Worm (Caenorhabditis elegans) whole organism, L2 larva: ENCODE results near the gene F26A1.8.

Source experiments
- C34F6.9 ChIP-seq: fragments of 150-350 bp; optimal IDR thresholded peaks from 2 replicates; lab custom pipeline; 2014; ENCODE audit warnings: missing biosample characterization, missing genetic modification characterization
- F13H6.1 ChIP-seq: sonication (generic microtip); optimal IDR thresholded peaks from 2 replicates; lab custom pipeline; 2016; ENCODE audit warnings: missing genetic modification characterization, missing compliant biosample characterization
- R02D3.7 ChIP-seq: fragments of 150-350 bp; optimal IDR thresholded peaks from 2 replicates; lab custom pipeline; 2014; ENCODE audit warnings: missing biosample characterization, missing genetic modification characterization
- Y55F3AM.14 ChIP-seq: fragments of 200-800 bp; sonication (Bioruptor generic); optimal IDR thresholded peaks from 2 replicates; lab custom pipeline; 2018; ENCODE audit warnings: mild to moderate bottlenecking, missing genetic modification characterization, missing compliant biosample characterization
- ZK546.5 ChIP-seq: sonication (generic microtip); optimal IDR thresholded peaks from 2 replicates; lab custom pipeline; 2017; ENCODE audit warnings: missing biosample characterization, missing genetic modification characterization
- ama-1 ChIP-seq: fragments of 150-350 bp; optimal IDR thresholded peaks from 2 replicates; lab custom pipeline; 2018; ENCODE audit warnings: inconsistent platforms
- ceh-16 ChIP-seq: fragments of 150-350 bp; optimal IDR thresholded peaks from 2 replicates; lab custom pipeline; 2014; ENCODE audit warnings: missing biosample characterization, missing genetic modification characterization
- ceh-82 ChIP-seq: fragments of 150-350 bp; optimal IDR thresholded peaks from 2 replicates; lab custom pipeline; 2014; ENCODE audit warnings: missing biosample characterization, missing genetic modification characterization
- crh-2 ChIP-seq: sonication (generic microtip); optimal IDR thresholded peaks from 2 replicates; lab custom pipeline; 2017; ENCODE audit warnings: missing biosample characterization, missing genetic modification characterization
- dmd-4 ChIP-seq: sonication (generic microtip); optimal IDR thresholded peaks from 2 replicates; lab custom pipeline; 2017; ENCODE audit warnings: missing biosample characterization, missing genetic modification characterization
- egl-27 ChIP-seq: sonication (generic microtip); optimal IDR thresholded peaks from 3 replicates; lab custom pipeline; 2017; ENCODE audit warnings: missing biosample characterization, missing genetic modification reagents, missing genetic modification characterization
- elt-1 ChIP-seq: fragments of 150-350 bp; optimal IDR thresholded peaks from 2 replicates; lab custom pipeline; 2014; ENCODE audit warnings: missing biosample characterization, missing genetic modification characterization
- fos-1 ChIP-seq: fragments of 150-350 bp; optimal IDR thresholded peaks from 2 replicates; lab custom pipeline; 2014; ENCODE audit warnings: missing biosample characterization, missing genetic modification characterization
- gmeb-1 ChIP-seq: fragments of 150-350 bp; optimal IDR thresholded peaks from 2 replicates; lab custom pipeline; 2014; ENCODE audit warnings: missing biosample characterization, missing genetic modification characterization
- lin-11 ChIP-seq: fragments of 150-350 bp; sonication (generic microtip); optimal IDR thresholded peaks from 2 replicates; lab custom pipeline; 2014; ENCODE audit warnings: missing biosample characterization, missing genetic modification characterization, inconsistent platforms, mixed read lengths
- lin-13 ChIP-seq: fragments of 150-350 bp; optimal IDR thresholded peaks from 2 replicates; lab custom pipeline; 2014; ENCODE audit warnings: missing biosample characterization, missing genetic modification reagents, missing genetic modification characterization
- lin-39 ChIP-seq: fragments of 150-350 bp; optimal IDR thresholded peaks from 2 replicates; lab custom pipeline; 2014; ENCODE audit warnings: missing biosample characterization, missing genetic modification reagents, missing genetic modification characterization
- lsy-2 ChIP-seq, 2 experiments: fragments of 150-350 bp in 1 of 2; sonication (generic microtip) in 1 of 2; optimal IDR thresholded peaks; 2 replicates each; lab custom pipeline; 2014 to 2017; ENCODE audit warnings: missing biosample characterization in 2 of 2, missing genetic modification characterization in 2 of 2
- mab-5 ChIP-seq: fragments of 150-350 bp; optimal IDR thresholded peaks from 2 replicates; lab custom pipeline; 2014; ENCODE audit warnings: missing biosample characterization, missing genetic modification characterization
- mbf-1 ChIP-seq: sonication (generic microtip); optimal IDR thresholded peaks from 2 replicates; lab custom pipeline; 2017; ENCODE audit warnings: missing biosample characterization, missing genetic modification characterization
- mdl-1 ChIP-seq, 2 experiments: fragments of 150-350 bp in 1 of 2; sonication (generic microtip) in 1 of 2; optimal IDR thresholded peaks; 2 replicates each; lab custom pipeline; 2017; ENCODE audit warnings: missing biosample characterization in 2 of 2, missing genetic modification characterization in 2 of 2
- nhr-10 ChIP-seq: sonication (generic microtip); optimal IDR thresholded peaks from 2 replicates; lab custom pipeline; 2017; ENCODE audit warnings: missing biosample characterization, missing genetic modification characterization
- nhr-11 ChIP-seq: fragments of 150-350 bp; optimal IDR thresholded peaks from 2 replicates; lab custom pipeline; 2014; ENCODE audit warnings: missing biosample characterization, missing genetic modification characterization
- nhr-12 ChIP-seq: fragments of 150-350 bp; optimal IDR thresholded peaks from 2 replicates; lab custom pipeline; 2014; ENCODE audit warnings: missing biosample characterization, missing genetic modification characterization
- nhr-129 ChIP-seq: fragments of 150-350 bp; optimal IDR thresholded peaks from 2 replicates; lab custom pipeline; 2014; ENCODE audit warnings: missing biosample characterization, missing genetic modification characterization
- nhr-21 ChIP-seq: fragments of 150-350 bp; optimal IDR thresholded peaks from 2 replicates; lab custom pipeline; 2014; ENCODE audit warnings: missing biosample characterization, missing genetic modification characterization
- nhr-23 ChIP-seq: fragments of 150-350 bp; optimal IDR thresholded peaks from 2 replicates; lab custom pipeline; 2014; ENCODE audit warnings: missing biosample characterization, missing genetic modification reagents, missing genetic modification characterization
- nhr-237 ChIP-seq: fragments of 150-350 bp; optimal IDR thresholded peaks from 2 replicates; lab custom pipeline; 2014; ENCODE audit warnings: missing biosample characterization, missing genetic modification characterization
- nhr-25 ChIP-seq: fragments of 150-350 bp; sonication (generic microtip); optimal IDR thresholded peaks from 3 replicates; lab custom pipeline; 2014; ENCODE audit warnings: missing biosample characterization, missing genetic modification characterization
- nhr-6 ChIP-seq: fragments of 150-350 bp; optimal IDR thresholded peaks from 2 replicates; lab custom pipeline; 2014; ENCODE audit warnings: missing biosample characterization, missing genetic modification characterization
- nhr-77 ChIP-seq: fragments of 150-350 bp; optimal IDR thresholded peaks from 2 replicates; lab custom pipeline; 2014; ENCODE audit warnings: missing biosample characterization, missing genetic modification characterization
- sem-4 ChIP-seq: fragments of 150-350 bp; optimal IDR thresholded peaks from 2 replicates; lab custom pipeline; 2014; ENCODE audit warnings: missing biosample characterization, missing genetic modification reagents, missing genetic modification characterization
- skn-1 ChIP-seq: sonication (generic microtip); optimal IDR thresholded peaks from 2 replicates; lab custom pipeline; 2017; ENCODE audit warnings: missing biosample characterization, missing genetic modification characterization
- sma-3 ChIP-seq: sonication (generic microtip); optimal IDR thresholded peaks from 2 replicates; lab custom pipeline; 2016; ENCODE audit warnings: missing genetic modification reagents, missing genetic modification characterization, missing compliant biosample characterization
- sma-9 ChIP-seq, 2 experiments: fragments of 150-350 bp in 1 of 2; sonication (generic microtip) in 1 of 2; optimal IDR thresholded peaks; 2 replicates each; lab custom pipeline; 2014 to 2016; ENCODE audit warnings: missing genetic modification characterization in 2 of 2, mild to moderate bottlenecking in 1 of 2, missing biosample characterization in 1 of 2, missing compliant biosample characterization in 1 of 2, missing genetic modification reagents in 1 of 2, moderate library complexity in 1 of 2
- unc-39 ChIP-seq: fragments of 150-350 bp; optimal IDR thresholded peaks from 2 replicates; lab custom pipeline; 2014; ENCODE audit warnings: missing biosample characterization, missing genetic modification characterization
- unc-55 ChIP-seq: fragments of 150-350 bp; sonication (generic microtip); optimal IDR thresholded peaks from 3 replicates; lab custom pipeline; 2014; ENCODE audit warnings: missing biosample characterization, missing genetic modification reagents, missing genetic modification characterization
- unc-62 ChIP-seq: fragments of 150-350 bp; optimal IDR thresholded peaks from 2 replicates; lab custom pipeline; 2014; ENCODE audit warnings: missing biosample characterization, missing genetic modification reagents, missing genetic modification characterization
- zag-1 ChIP-seq: fragments of 150-350 bp; optimal IDR thresholded peaks from 2 replicates; lab custom pipeline; 2014; ENCODE audit warnings: missing biosample characterization, missing genetic modification characterization
- ztf-1 ChIP-seq: fragments of 200-800 bp; sonication (Bioruptor generic); conservative IDR thresholded peaks from 2 replicates; pipeline ENCODE4 v1.3.6; 2022; ENCODE audit warnings: missing genetic modification characterization, missing compliant biosample characterization
- ztf-4 ChIP-seq: fragments of 150-350 bp; optimal IDR thresholded peaks from 2 replicates; lab custom pipeline; 2014; ENCODE audit warnings: missing biosample characterization, missing genetic modification characterization

The F26A1.8 gene

ce11 chrIII:4806345-4806744, 15.7 kb downstream of the F26A1.8 start:
- no peak for TF ChIP-seq F13H6.1 (tag; lab: Kevin White, UChicago)
- TF ChIP-seq egl-27 (tag; lab: Kevin White, UChicago) = no peak
- no peak for TF ChIP-seq fos-1 (tag; lab: Kevin White, UChicago)
- no peak for TF ChIP-seq ZK546.5 (tag; lab: Kevin White, UChicago)
- TF ChIP-seq ceh-16 (tag; lab: Kevin White, UChicago) = no peak
- no peak for TF ChIP-seq R02D3.7 (tag; lab: Kevin White, UChicago)
- TF ChIP-seq nhr-237 = no peak
- no peak for TF ChIP-seq Y55F3AM.14
- TF ChIP-seq nhr-23 (tag; lab: Kevin White, UChicago) = no peak
- TF ChIP-seq elt-1 (tag; lab: Kevin White, UChicago) = no peak
- no peak for TF ChIP-seq ama-1
- TF ChIP-seq skn-1 = no peak
- TF ChIP-seq zag-1 (tag; lab: Kevin White, UChicago) = no peak
- no peak for TF ChIP-seq sma-3 (GFP tag; lab: Kevin White, UChicago)
- no peak for TF ChIP-seq nhr-77
- no peak for TF ChIP-seq ztf-1 (GFP tag; lab: Robert Waterston, UW)
- TF ChIP-seq unc-62 (GFP tag; lab: Kevin White, UChicago) = no peak

- no peak for TF ChIP-seq Y55F3AM.14
- TF ChIP-seq nhr-12 (tag; lab: Kevin White, UChicago) = no peak
- TF ChIP-seq nhr-77 = no peak
- TF ChIP-seq egl-27 (tag; lab: Kevin White, UChicago) = no peak
- no peak for TF ChIP-seq ztf-4 (tag; lab: Kevin White, UChicago)
- TF ChIP-seq lsy-2 (tag; optimal IDR thresholded peaks at IDR 0.05; lab: Kevin White, UChicago) = no peak
- TF ChIP-seq unc-62 (GFP tag; lab: Kevin White, UChicago) = no peak
- TF ChIP-seq sem-4 = no peak
- TF ChIP-seq nhr-11 (tag; lab: Kevin White, UChicago) = no peak
- TF ChIP-seq gmeb-1 (tag; lab: Kevin White, UChicago) = no peak
- no peak for TF ChIP-seq nhr-21
- no peak for TF ChIP-seq nhr-23 (tag; lab: Kevin White, UChicago)
- no peak for TF ChIP-seq lin-13 (GFP tag; lab: Kevin White, UChicago)
- no peak for TF ChIP-seq nhr-10
- no peak for TF ChIP-seq nhr-25 (tag; lab: Kevin White, UChicago)
- no peak for TF ChIP-seq unc-39
- TF ChIP-seq mdl-1 (tag; optimal IDR thresholded peaks at IDR 0.05; lab: Kevin White, UChicago) = no peak
- no peak for TF ChIP-seq dmd-4
- no peak for TF ChIP-seq lin-39 (tag; lab: Kevin White, UChicago)
- TF ChIP-seq nhr-6 (tag; lab: Kevin White, UChicago) = no peak
Observed at ce11 chrIII:4802707-4803106, 19.3 kb downstream of the F26A1.8 start, which contains the start of gene metl-5. Gene metl-5, plus strand, starts transcription at chrIII:4803007.

- TF ChIP-seq gmeb-1 (tag; lab: Kevin White, UChicago) (no peak), fos-1 (tag; lab: Kevin White, UChicago) (peak; percentile 26)
Observed at ce11 chrIII:4796536-4796935, 25.5 kb downstream of the F26A1.8 start, which contains the start of gene tag-325. Gene tag-325, plus strand, starts transcription at chrIII:4796836.

ce11 chrIII:4796039-4796438, 26.0 kb downstream of the F26A1.8 start:
- TF ChIP-seq F13H6.1 (tag; lab: Kevin White, UChicago) (peak; percentile 73), lin-11 (tag; lab: Kevin White, UChicago) (no peak), nhr-10 (no peak), C34F6.9 (tag; lab: Kevin White, UChicago) (peak; percentile 80), crh-2 (tag; lab: Kevin White, UChicago) (peak; percentile 66), skn-1 (no peak), lin-13 (GFP tag; lab: Kevin White, UChicago) (peak; percentile 70), nhr-129 (tag; lab: Kevin White, UChicago) (peak; percentile 76), nhr-11 (tag; lab: Kevin White, UChicago) (no peak), nhr-6 (tag; lab: Kevin White, UChicago) (peak; percentile 23), egl-27 (tag; lab: Kevin White, UChicago) (peak; percentile 49), nhr-237 (no peak), fos-1 (tag; lab: Kevin White, UChicago) (peak; percentile 100), nhr-77 (no peak), sma-9 (GFP tag; optimal IDR thresholded peaks at IDR 0.05; lab: Kevin White, UChicago) (peak; percentile 65), sma-9 (tag; optimal IDR thresholded peaks at IDR 0.05; lab: Kevin White, UChicago) (no peak), mab-5 (tag; lab: Kevin White, UChicago) (no peak), mbf-1 (no peak), lsy-2 (tag; optimal IDR thresholded peaks at IDR 0.05; lab: Kevin White, UChicago) (peak; percentile 19 to 80), mdl-1 (tag; optimal IDR thresholded peaks at IDR 0.05; lab: Kevin White, UChicago) (peak in 1 of 2 experiments; percentile 4), gmeb-1 (tag; lab: Kevin White, UChicago) (peak; percentile 35), sem-4 (peak; percentile 38), unc-55 (peak; percentile 55), ceh-82 (tag; lab: Kevin White, UChicago) (no peak), sma-3 (GFP tag; lab: Kevin White, UChicago) (peak; percentile 50), nhr-21 (peak; percentile 53)
